Fruit fly (Drosophila melanogaster) S2 (cell line): ENCODE results near the gene CG33181.

Source experiments
- CG8478 ChIP-seq: fragments of >200 bp; optimal IDR thresholded peaks from 2 replicates; lab custom pipeline; 2018
- CTCF ChIP-seq, 2 experiments: fragments of >200 bp; optimal IDR thresholded peaks; 2 replicates each; lab custom pipeline; 2018

- TF ChIP-seq CG8478 (lab: Kevin White, UChicago) (no peak), CTCF (optimal IDR thresholded peaks at IDR 0.05; lab: Kevin White, UChicago) (no peak)
Observed at dm6 chrX:8468962-8469459, 20.1 kb upstream of the CG33181 start, which contains the start of gene CG12116.
